Worm (Caenorhabditis elegans) whole organism, L4 larva: Measurements from ENCODE around the gene F44G3.7.

Experiments used
- D1046.2 ChIP-seq: fragments of 200-800 bp; sonication (Bioruptor generic); IDR thresholded peaks from 2 replicates; pipeline ENCODE4 v1.3.6; 2022; ENCODE audit warnings: missing genetic modification characterization, missing compliant biosample characterization
- ama-1 ChIP-seq: fragments of 150-350 bp; optimal IDR thresholded peaks from 2 replicates; lab custom pipeline; 2014; ENCODE audit warnings: inconsistent platforms, mixed read lengths
- ceh-82 ChIP-seq: sonication (generic microtip); optimal IDR thresholded peaks from 2 replicates; lab custom pipeline; 2017; ENCODE audit warnings: missing biosample characterization, missing genetic modification characterization
- fkh-10 ChIP-seq: fragments of 150-350 bp; optimal IDR thresholded peaks from 2 replicates; lab custom pipeline; 2014; ENCODE audit warnings: missing biosample characterization, missing genetic modification reagents, missing genetic modification characterization
- lin-15B ChIP-seq: fragments of 150-350 bp; sonication (generic microtip); optimal IDR thresholded peaks from 3 replicates; lab custom pipeline; 2014; ENCODE audit warnings: missing biosample characterization, missing genetic modification characterization
- madf-5 ChIP-seq, 2 experiments: fragments of 200-800 bp; sonication (Bioruptor generic); IDR thresholded peaks; 2 replicates each; pipeline ENCODE4 v1.3.6; 2022; ENCODE audit warnings: missing compliant biosample characterization in 2 of 2, missing genetic modification characterization in 2 of 2

- TF ChIP-seq fkh-10 (GFP tag; lab: Kevin White, UChicago) = no peak
- TF ChIP-seq madf-5 (GFP tag; IDR thresholded peaks at IDR 0.05; lab: Robert Waterston, UW) = no peak
- no peak for TF ChIP-seq lin-15B (tag; lab: Kevin White, UChicago)
- no peak for TF ChIP-seq ama-1 (lab: Kevin White, UChicago)
- no peak for TF ChIP-seq D1046.2
- TF ChIP-seq ceh-82 = no peak
These were observed 37.2 kb upstream of the F44G3.7 start for ce11 chrV:16174109-16174508.
